Worm (Caenorhabditis elegans): ENCODE data around the gene F28B4.1.

The F28B4.1 gene

ce11 chrX:3191353-3192065 lies 13.4 kb upstream of the F28B4.1 start:
- TF ChIP-seq fkh-10 (GFP tag; optimal IDR thresholded peaks at IDR 0.05): peak; percentile 29
- no peak for TF ChIP-seq pha-4 (tag; optimal IDR thresholded peaks at IDR 0.05)

ce11 chrX:3197319-3197718 lies 7.6 kb upstream of the F28B4.1 start:
- no peak for TF ChIP-seq pha-4 (tag; optimal IDR thresholded peaks at IDR 0.05)
- no peak for TF ChIP-seq ztf-11 (tag; optimal IDR thresholded peaks at IDR 0.05)
- TF ChIP-seq nhr-28 (tag; optimal IDR thresholded peaks at IDR 0.05): no peak
- no peak for TF ChIP-seq aly-2 (tag; optimal IDR thresholded peaks at IDR 0.05)

- no peak for TF ChIP-seq elt-1 (tag; optimal IDR thresholded peaks at IDR 0.05)
- TF ChIP-seq nhr-23 (tag; optimal IDR thresholded peaks at IDR 0.05): no peak
- no peak for TF ChIP-seq nhr-43 (tag; optimal IDR thresholded peaks at IDR 0.05; ENCODE audit: poor library complexity, severe bottlenecking)
- TF ChIP-seq nfya-1 (tag; optimal IDR thresholded peaks at IDR 0.05; ENCODE audit: insufficient read depth): peak; percentile 53
- no peak for TF ChIP-seq ZK546.5 (tag; optimal IDR thresholded peaks at IDR 0.05)
- TF ChIP-seq elt-2 (tag; optimal IDR thresholded peaks at IDR 0.05): no peak
- no peak for TF ChIP-seq daf-12 (tag; optimal IDR thresholded peaks at IDR 0.05)
Observed at ce11 chrX:3199249-3199648, 5.6 kb upstream of the F28B4.1 start, which contains the start of gene fax-1. TSS of gene fax-1 (minus strand) at chrX:3199349.

ce11 chrX:3202350-3202749 lies 2.5 kb upstream of the F28B4.1 start:
- TF ChIP-seq elt-2 (tag; optimal IDR thresholded peaks at IDR 0.05): no peak
- no peak for TF ChIP-seq zag-1 (tag; optimal IDR thresholded peaks at IDR 0.05)
- no peak for TF ChIP-seq nhr-23 (tag; optimal IDR thresholded peaks at IDR 0.05)
- TF ChIP-seq nhr-28 (tag; optimal IDR thresholded peaks at IDR 0.05): no peak
- TF ChIP-seq ceh-9 (tag; optimal IDR thresholded peaks at IDR 0.05): no peak
- TF ChIP-seq lin-15B (tag; optimal IDR thresholded peaks at IDR 0.05): no peak
- no peak for TF ChIP-seq ztf-4 (tag; optimal IDR thresholded peaks at IDR 0.05)

ce11 chrX:3209523-3209922 lies 4.6 kb downstream of the F28B4.1 start, which contains the start of gene F28B4.4:
TSS of gene F28B4.4 (minus strand) at chrX:3209623.
- TF ChIP-seq unc-39 (tag; optimal IDR thresholded peaks at IDR 0.05) (no peak), nhr-43 (tag; optimal IDR thresholded peaks at IDR 0.05; ENCODE audit: poor library complexity, severe bottlenecking) (no peak), nfya-1 (tag; optimal IDR thresholded peaks at IDR 0.05; ENCODE audit: insufficient read depth) (no peak), hmg-11 (tag; optimal IDR thresholded peaks at IDR 0.05) (no peak), ceh-16 (tag; optimal IDR thresholded peaks at IDR 0.05) (no peak), pha-4 (tag; optimal IDR thresholded peaks at IDR 0.05) (no peak), ama-1 (optimal IDR thresholded peaks at IDR 0.05) (no peak), mml-1 (tag; optimal IDR thresholded peaks at IDR 0.05) (no peak)

- TF ChIP-seq lsy-12 (tag; optimal IDR thresholded peaks at IDR 0.05): no peak
- no peak for TF ChIP-seq ceh-16 (tag; optimal IDR thresholded peaks at IDR 0.05)
- TF ChIP-seq pha-4 (tag; optimal IDR thresholded peaks at IDR 0.05): no peak
- TF ChIP-seq egl-5 (tag; optimal IDR thresholded peaks at IDR 0.05): no peak
- TF ChIP-seq aly-2 (tag; optimal IDR thresholded peaks at IDR 0.05): no peak
- TF ChIP-seq mml-1 (tag; optimal IDR thresholded peaks at IDR 0.05): no peak
- no peak for TF ChIP-seq nhr-12 (tag; optimal IDR thresholded peaks at IDR 0.05)
- no peak for TF ChIP-seq ztf-4 (tag; optimal IDR thresholded peaks at IDR 0.05)
- no peak for TF ChIP-seq fos-1 (tag; optimal IDR thresholded peaks at IDR 0.05)
- no peak for TF ChIP-seq daf-12 (tag; optimal IDR thresholded peaks at IDR 0.05)
- TF ChIP-seq R02D3.7 (tag; optimal IDR thresholded peaks at IDR 0.05): no peak
- no peak for TF ChIP-seq eor-1 (tag; optimal IDR thresholded peaks at IDR 0.05)
- TF ChIP-seq nhr-28 (tag; optimal IDR thresholded peaks at IDR 0.05): no peak
- no peak for TF ChIP-seq tbx-2 (tag; optimal IDR thresholded peaks at IDR 0.05)
- TF ChIP-seq fkh-10 (GFP tag; optimal IDR thresholded peaks at IDR 0.05): no peak
Observed at ce11 chrX:3216698-3217097, 11.8 kb downstream of the F28B4.1 start.

Measured in whole organism, L3 larva.